Worm (Caenorhabditis elegans): ENCODE data around the gene prk-2.

The prk-2 gene

ce11 chrIII:3382465-3382864 lies 12.5 kb upstream of the prk-2 start:
- TF ChIP-seq tbx-11 (GFP tag; IDR thresholded peaks at IDR 0.05) (no peak), tra-4 (tag; optimal IDR thresholded peaks at IDR 0.05) (no peak), ets-7 (tag; optimal IDR thresholded peaks at IDR 0.05) (no peak), B0310.2 (tag; optimal IDR thresholded peaks at IDR 0.05) (no peak), hmbx-1 (tag; optimal IDR thresholded peaks at IDR 0.05) (no peak), sea-1 (GFP tag; conservative IDR thresholded peaks at IDR 0.05) (no peak), scrt-1 (GFP tag; IDR thresholded peaks at IDR 0.05) (no peak), ceh-13 (GFP tag; optimal IDR thresholded peaks at IDR 0.05) (no peak), pes-1 (GFP tag; IDR thresholded peaks at IDR 0.05) (no peak), F13C5.2 (tag; optimal IDR thresholded peaks at IDR 0.05) (no peak), aly-1 (tag; optimal IDR thresholded peaks at IDR 0.05) (no peak), ceh-36 (tag; optimal IDR thresholded peaks at IDR 0.05) (no peak), flt-1 (GFP tag; IDR thresholded peaks at IDR 0.05) (no peak), hnd-1 (tag; optimal IDR thresholded peaks at IDR 0.05) (no peak), ama-1 (optimal IDR thresholded peaks at IDR 0.05) (no peak), hmg-4 (GFP tag; optimal IDR thresholded peaks at IDR 0.05) (no peak), tbx-37 (GFP tag; conservative IDR thresholded peaks at IDR 0.05) (no peak)

- no peak for TF ChIP-seq F13C5.2 (tag; optimal IDR thresholded peaks at IDR 0.05)
- no peak for TF ChIP-seq B0310.2 (tag; optimal IDR thresholded peaks at IDR 0.05)
- no peak for TF ChIP-seq tbx-37 (GFP tag; conservative IDR thresholded peaks at IDR 0.05)
- TF ChIP-seq hmg-4 (GFP tag; optimal IDR thresholded peaks at IDR 0.05): no peak
- no peak for TF ChIP-seq hnd-1 (tag; optimal IDR thresholded peaks at IDR 0.05)
- no peak for TF ChIP-seq ceh-13 (GFP tag; optimal IDR thresholded peaks at IDR 0.05)
- no peak for TF ChIP-seq tbx-11 (GFP tag; IDR thresholded peaks at IDR 0.05)
- no peak for TF ChIP-seq flt-1 (GFP tag; IDR thresholded peaks at IDR 0.05)
- no peak for TF ChIP-seq aly-1 (tag; optimal IDR thresholded peaks at IDR 0.05)
- TF ChIP-seq tra-4 (tag; optimal IDR thresholded peaks at IDR 0.05): no peak
- no peak for TF ChIP-seq ets-7 (tag; optimal IDR thresholded peaks at IDR 0.05)
- TF ChIP-seq pes-1 (GFP tag; IDR thresholded peaks at IDR 0.05): no peak
- no peak for TF ChIP-seq hmbx-1 (tag; optimal IDR thresholded peaks at IDR 0.05)
- no peak for TF ChIP-seq ama-1 (optimal IDR thresholded peaks at IDR 0.05)
- TF ChIP-seq scrt-1 (GFP tag; IDR thresholded peaks at IDR 0.05): no peak
These were observed 11.9 kb upstream of the prk-2 start for ce11 chrIII:3381866-3382265.

ce11 chrIII:3377700-3378099 lies 7.7 kb upstream of the prk-2 start:
- TF ChIP-seq hmbx-1 (tag; optimal IDR thresholded peaks at IDR 0.05) (no peak), tbx-37 (GFP tag; conservative IDR thresholded peaks at IDR 0.05) (no peak), tra-4 (tag; optimal IDR thresholded peaks at IDR 0.05) (no peak), hmg-4 (GFP tag; optimal IDR thresholded peaks at IDR 0.05) (no peak), hnd-1 (tag; optimal IDR thresholded peaks at IDR 0.05) (no peak), tbx-11 (GFP tag; IDR thresholded peaks at IDR 0.05) (no peak), B0310.2 (tag; optimal IDR thresholded peaks at IDR 0.05) (no peak), sea-1 (GFP tag; conservative IDR thresholded peaks at IDR 0.05) (no peak), ets-7 (tag; optimal IDR thresholded peaks at IDR 0.05) (no peak), pes-1 (GFP tag; IDR thresholded peaks at IDR 0.05) (no peak), F13C5.2 (tag; optimal IDR thresholded peaks at IDR 0.05) (no peak), ceh-36 (tag; optimal IDR thresholded peaks at IDR 0.05) (no peak)

- TF ChIP-seq F13C5.2 (tag; optimal IDR thresholded peaks at IDR 0.05) (no peak), flt-1 (GFP tag; IDR thresholded peaks at IDR 0.05) (no peak), aly-1 (tag; optimal IDR thresholded peaks at IDR 0.05) (no peak)
These were observed 7.1 kb upstream of the prk-2 start for ce11 chrIII:3377134-3377533.

- no peak for TF ChIP-seq hmbx-1 (tag; optimal IDR thresholded peaks at IDR 0.05)
- no peak for TF ChIP-seq ets-7 (tag; optimal IDR thresholded peaks at IDR 0.05)
- TF ChIP-seq tbx-37 (GFP tag; conservative IDR thresholded peaks at IDR 0.05): no peak
- no peak for TF ChIP-seq pes-1 (GFP tag; IDR thresholded peaks at IDR 0.05)
- no peak for TF ChIP-seq F13C5.2 (tag; optimal IDR thresholded peaks at IDR 0.05)
- TF ChIP-seq scrt-1 (GFP tag; IDR thresholded peaks at IDR 0.05): no peak
- no peak for TF ChIP-seq B0310.2 (tag; optimal IDR thresholded peaks at IDR 0.05)
- TF ChIP-seq aly-1 (tag; optimal IDR thresholded peaks at IDR 0.05): no peak
- TF ChIP-seq sea-1 (GFP tag; conservative IDR thresholded peaks at IDR 0.05): no peak
- TF ChIP-seq ceh-13 (GFP tag; optimal IDR thresholded peaks at IDR 0.05): no peak
- no peak for TF ChIP-seq flt-1 (GFP tag; IDR thresholded peaks at IDR 0.05)
These were observed 2.3 kb upstream of the prk-2 start for ce11 chrIII:3372278-3372677.

- TF ChIP-seq hnd-1 (tag; optimal IDR thresholded peaks at IDR 0.05) (no peak), ama-1 (optimal IDR thresholded peaks at IDR 0.05) (no peak), scrt-1 (GFP tag; IDR thresholded peaks at IDR 0.05) (no peak), F13C5.2 (tag; optimal IDR thresholded peaks at IDR 0.05) (no peak), aly-1 (tag; optimal IDR thresholded peaks at IDR 0.05) (no peak), sea-1 (GFP tag; conservative IDR thresholded peaks at IDR 0.05) (no peak), tra-4 (tag; optimal IDR thresholded peaks at IDR 0.05) (no peak), ceh-13 (GFP tag; optimal IDR thresholded peaks at IDR 0.05) (no peak), hmbx-1 (tag; optimal IDR thresholded peaks at IDR 0.05) (no peak), tbx-11 (GFP tag; IDR thresholded peaks at IDR 0.05) (no peak), ceh-36 (tag; optimal IDR thresholded peaks at IDR 0.05) (no peak), hmg-4 (GFP tag; optimal IDR thresholded peaks at IDR 0.05) (no peak), pes-1 (GFP tag; IDR thresholded peaks at IDR 0.05) (no peak), tbx-37 (GFP tag; conservative IDR thresholded peaks at IDR 0.05) (no peak), ets-7 (tag; optimal IDR thresholded peaks at IDR 0.05) (no peak), B0310.2 (tag; optimal IDR thresholded peaks at IDR 0.05) (no peak), flt-1 (GFP tag; IDR thresholded peaks at IDR 0.05) (no peak)
These were observed 761 bp upstream of the prk-2 start for ce11 chrIII:3370770-3371169.

- no peak for TF ChIP-seq flt-1 (GFP tag; IDR thresholded peaks at IDR 0.05)
- no peak for TF ChIP-seq ceh-36 (tag; optimal IDR thresholded peaks at IDR 0.05)
- no peak for TF ChIP-seq pes-1 (GFP tag; IDR thresholded peaks at IDR 0.05)
- TF ChIP-seq ceh-13 (GFP tag; optimal IDR thresholded peaks at IDR 0.05): no peak
- no peak for TF ChIP-seq B0310.2 (tag; optimal IDR thresholded peaks at IDR 0.05)
- no peak for TF ChIP-seq hnd-1 (tag; optimal IDR thresholded peaks at IDR 0.05)
- no peak for TF ChIP-seq ets-7 (tag; optimal IDR thresholded peaks at IDR 0.05)
- TF ChIP-seq tra-4 (tag; optimal IDR thresholded peaks at IDR 0.05): no peak
- TF ChIP-seq hmg-4 (GFP tag; optimal IDR thresholded peaks at IDR 0.05): no peak
- TF ChIP-seq tbx-37 (GFP tag; conservative IDR thresholded peaks at IDR 0.05): no peak
- no peak for TF ChIP-seq F13C5.2 (tag; optimal IDR thresholded peaks at IDR 0.05)
- TF ChIP-seq tbx-11 (GFP tag; IDR thresholded peaks at IDR 0.05): no peak
- no peak for TF ChIP-seq aly-1 (tag; optimal IDR thresholded peaks at IDR 0.05)
- TF ChIP-seq scrt-1 (GFP tag; IDR thresholded peaks at IDR 0.05): no peak
- no peak for TF ChIP-seq ama-1 (optimal IDR thresholded peaks at IDR 0.05)
- no peak for TF ChIP-seq sea-1 (GFP tag; conservative IDR thresholded peaks at IDR 0.05)
- no peak for TF ChIP-seq hmbx-1 (tag; optimal IDR thresholded peaks at IDR 0.05)
These were observed 2.2 kb downstream of the prk-2 start for ce11 chrIII:3367772-3368171.

Measured in whole organism, early embryonic.